Worm (Caenorhabditis elegans) whole organism, young adult: ENCODE data around the gene Y39A1A.17.
A peak's percentile ranks its signal among the peaks of the same experiment; 100 is the strongest.

Experiments
- F23B12.7 ChIP-seq: sonication (generic microtip); optimal IDR thresholded peaks from 2 replicates; lab custom pipeline; 2017; ENCODE audit warnings: missing genetic modification characterization, mild to moderate bottlenecking, missing compliant biosample characterization, antibody characterized with exemption, moderate library complexity; ENCODE audit not compliant: insufficient read depth
- F57A8.1 ChIP-seq: fragments of 200-800 bp; sonication (Bioruptor generic); optimal IDR thresholded peaks from 2 replicates; lab custom pipeline; 2018; ENCODE audit warnings: mild to moderate bottlenecking, missing genetic modification characterization, moderate library complexity, missing compliant biosample characterization
- F57C9.4 ChIP-seq: sonication (generic microtip); optimal IDR thresholded peaks from 2 replicates; lab custom pipeline; 2017; ENCODE audit warnings: mild to moderate bottlenecking, missing genetic modification characterization, missing compliant biosample characterization
- K12H6.12 ChIP-seq: fragments of 200-800 bp; sonication (Bioruptor generic); optimal IDR thresholded peaks from 2 replicates; lab custom pipeline; 2018; ENCODE audit warnings: mild to moderate bottlenecking, missing genetic modification characterization, missing compliant biosample characterization
- Y56A3A.18 ChIP-seq: fragments of 200-800 bp; sonication (Bioruptor generic); IDR thresholded peaks from 2 replicates; pipeline ENCODE4 v1.3.6; 2022; ENCODE audit warnings: missing genetic modification reagents, missing genetic modification characterization, missing compliant biosample characterization
- Y79H2A.3 ChIP-seq: fragments of 200-800 bp; sonication (Bioruptor generic); conservative IDR thresholded peaks from 2 replicates; pipeline ENCODE4 v1.3.6; 2022; ENCODE audit warnings: missing genetic modification reagents, missing genetic modification characterization, missing compliant biosample characterization
- ZK185.1 ChIP-seq: sonication (generic microtip); optimal IDR thresholded peaks from 2 replicates; lab custom pipeline; 2016; ENCODE audit warnings: mild to moderate bottlenecking, missing genetic modification characterization, missing compliant biosample characterization; ENCODE audit not compliant: poor library complexity, severe bottlenecking
- ama-1 ChIP-seq, 3 experiments: fragments of 150-350 bp in 1 of 3; sonication (generic microtip) in 2 of 3; optimal IDR thresholded peaks; 2 replicates each; lab custom pipeline; 2014 to 2018; ENCODE audit warnings: missing biosample characterization in 2 of 3, missing genetic modification characterization in 2 of 3, missing genetic modification reagents in 2 of 3
- atf-7 ChIP-seq: sonication (generic microtip); optimal IDR thresholded peaks from 2 replicates; lab custom pipeline; 2017; ENCODE audit warnings: mild to moderate bottlenecking, missing genetic modification characterization, missing compliant biosample characterization
- attf-3 ChIP-seq: fragments of 200-800 bp; sonication (Bioruptor generic); conservative IDR thresholded peaks from 2 replicates; pipeline ENCODE4 v1.3.6; 2022; ENCODE audit warnings: missing genetic modification reagents, missing genetic modification characterization, missing compliant biosample characterization
- ccch-3 ChIP-seq: fragments of 200-800 bp; sonication (Bioruptor generic); optimal IDR thresholded peaks from 2 replicates; lab custom pipeline; 2018; ENCODE audit warnings: mild to moderate bottlenecking, missing genetic modification characterization, missing compliant biosample characterization
- cebp-2 ChIP-seq: fragments of 200-800 bp; sonication (Bioruptor generic); IDR thresholded peaks from 2 replicates; pipeline ENCODE4 v1.3.6; 2022; ENCODE audit warnings: missing genetic modification characterization, missing compliant biosample characterization
- ceh-100 ChIP-seq: fragments of 200-800 bp; sonication (Bioruptor generic); IDR thresholded peaks from 2 replicates; pipeline ENCODE4 v1.3.6; 2022; ENCODE audit warnings: missing genetic modification reagents, missing genetic modification characterization, missing compliant biosample characterization
- ceh-27 ChIP-seq: fragments of 200-800 bp; sonication (Bioruptor generic); optimal IDR thresholded peaks from 2 replicates; lab custom pipeline; 2018; ENCODE audit warnings: mild to moderate bottlenecking, missing genetic modification characterization, moderate library complexity, missing compliant biosample characterization
- ceh-40 ChIP-seq: fragments of 200-800 bp; sonication (Bioruptor generic); IDR thresholded peaks from 2 replicates; pipeline ENCODE4 v1.3.6; 2022; ENCODE audit warnings: missing genetic modification characterization, missing compliant biosample characterization
- ceh-58 ChIP-seq: fragments of 200-800 bp; sonication (Bioruptor generic); IDR thresholded peaks from 2 replicates; pipeline ENCODE4 v1.3.6; 2022; ENCODE audit warnings: missing genetic modification characterization, missing compliant biosample characterization
- ceh-79 ChIP-seq: sonication (generic microtip); optimal IDR thresholded peaks from 2 replicates; lab custom pipeline; 2017; ENCODE audit warnings: mild to moderate bottlenecking, missing genetic modification characterization, missing compliant biosample characterization
- ceh-91 ChIP-seq: fragments of 200-800 bp; sonication (Bioruptor generic); IDR thresholded peaks from 2 replicates; pipeline ENCODE4 v1.3.6; 2022; ENCODE audit warnings: missing genetic modification reagents, missing genetic modification characterization, missing compliant biosample characterization
- die-1 ChIP-seq: sonication (generic microtip); optimal IDR thresholded peaks from 2 replicates; lab custom pipeline; 2016; ENCODE audit warnings: missing genotype, mild to moderate bottlenecking, missing genetic modification characterization, missing compliant biosample characterization
- egl-18 ChIP-seq: fragments of 200-800 bp; sonication (Bioruptor generic); IDR thresholded peaks from 2 replicates; pipeline ENCODE4 v1.3.6; 2022; ENCODE audit warnings: missing genetic modification reagents, missing genetic modification characterization, missing compliant biosample characterization
- egl-44 ChIP-seq: fragments of 200-800 bp; sonication (Bioruptor generic); IDR thresholded peaks from 2 replicates; pipeline ENCODE4 v1.3.6; 2022; ENCODE audit warnings: missing genetic modification reagents, missing genetic modification characterization, missing compliant biosample characterization
- egrh-3 ChIP-seq: fragments of 200-800 bp; sonication (Bioruptor generic); IDR thresholded peaks from 2 replicates; pipeline ENCODE4 v1.3.6; 2022; ENCODE audit warnings: missing genetic modification reagents, missing genetic modification characterization, missing compliant biosample characterization
- ekl-4 ChIP-seq: fragments of 200-800 bp; sonication (Bioruptor generic); IDR thresholded peaks from 2 replicates; pipeline ENCODE4 v1.3.6; 2022; ENCODE audit warnings: missing genetic modification reagents, missing genetic modification characterization, missing compliant biosample characterization
- ets-4 ChIP-seq: fragments of 200-800 bp; sonication (Bioruptor generic); optimal IDR thresholded peaks from 2 replicates; lab custom pipeline; 2018; ENCODE audit warnings: mild to moderate bottlenecking, missing genetic modification characterization, missing compliant biosample characterization
- hlh-26 ChIP-seq: fragments of 200-800 bp; sonication (Bioruptor generic); conservative IDR thresholded peaks from 2 replicates; pipeline ENCODE4 v1.3.6; 2022; ENCODE audit warnings: missing genetic modification reagents, missing genetic modification characterization, missing compliant biosample characterization
- hmg-20 ChIP-seq: fragments of 200-800 bp; sonication (Bioruptor generic); IDR thresholded peaks from 2 replicates; pipeline ENCODE4 v1.3.6; 2022; ENCODE audit warnings: missing genetic modification reagents, missing genetic modification characterization, missing compliant biosample characterization
- hsf-1 ChIP-seq: fragments of 200-800 bp; sonication (Bioruptor generic); IDR thresholded peaks from 2 replicates; pipeline ENCODE4 v1.3.6; 2022; ENCODE audit warnings: missing genetic modification reagents, missing genetic modification characterization, missing compliant biosample characterization
- let-607 ChIP-seq, 2 experiments: fragments of 200-800 bp in 1 of 2; sonication (Bioruptor generic) in 1 of 2; sonication (generic microtip) in 1 of 2; optimal IDR thresholded peaks; 2 replicates each; lab custom pipeline; 2016 to 2018; ENCODE audit warnings: mild to moderate bottlenecking in 2 of 2, missing compliant biosample characterization in 2 of 2, missing genetic modification characterization in 2 of 2, moderate library complexity in 2 of 2, missing genotype in 1 of 2
- lir-1 ChIP-seq: fragments of 200-800 bp; sonication (Bioruptor generic); conservative IDR thresholded peaks from 2 replicates; pipeline ENCODE4 v1.3.6; 2022; ENCODE audit warnings: missing genetic modification reagents, missing genetic modification characterization, missing compliant biosample characterization
- lsy-27 ChIP-seq: sonication (generic microtip); optimal IDR thresholded peaks from 2 replicates; lab custom pipeline; 2017; ENCODE audit warnings: missing genetic modification characterization, mild to moderate bottlenecking, missing compliant biosample characterization, antibody characterized with exemption, missing genotype, borderline replicate concordance; ENCODE audit not compliant: insufficient read depth
- mcd-1 ChIP-seq: fragments of 200-800 bp; sonication (Bioruptor generic); IDR thresholded peaks from 2 replicates; pipeline ENCODE4 v1.3.6; 2022; ENCODE audit warnings: missing genetic modification reagents, missing genetic modification characterization, missing compliant biosample characterization
- nfya-1 ChIP-seq: sonication (generic microtip); optimal IDR thresholded peaks from 2 replicates; lab custom pipeline; 2017; ENCODE audit warnings: antibody characterized with exemption, missing compliant biosample characterization, missing genetic modification characterization, borderline replicate concordance; ENCODE audit not compliant: insufficient read depth
- nhr-27 ChIP-seq: fragments of 200-800 bp; sonication (Bioruptor generic); optimal IDR thresholded peaks from 2 replicates; lab custom pipeline; 2018; ENCODE audit warnings: mild to moderate bottlenecking, missing genetic modification characterization, moderate library complexity, missing compliant biosample characterization
- nhr-80 ChIP-seq: sonication (generic microtip); optimal IDR thresholded peaks from 2 replicates; lab custom pipeline; 2016; ENCODE audit warnings: missing genetic modification characterization, missing compliant biosample characterization
- pha-4 ChIP-seq: fragments of 150-350 bp; sonication (generic microtip); optimal IDR thresholded peaks from 2 replicates; lab custom pipeline; 2014; ENCODE audit warnings: missing biosample characterization, missing genetic modification reagents, missing genetic modification characterization
- rec-8 ChIP-seq, 2 experiments: sonication (generic microtip); optimal IDR thresholded peaks; 2 replicates each; lab custom pipeline; 2016; ENCODE audit warnings: mild to moderate bottlenecking in 2 of 2, missing genetic modification characterization in 2 of 2, missing genetic modification reagents in 2 of 2, missing genotype in 2 of 2, missing biosample characterization in 1 of 2, missing compliant biosample characterization in 1 of 2, moderate library complexity in 1 of 2
- sdz-38 ChIP-seq: sonication (generic microtip); optimal IDR thresholded peaks from 2 replicates; lab custom pipeline; 2016; ENCODE audit warnings: missing genotype, missing genetic modification characterization, missing compliant biosample characterization
- sea-2 ChIP-seq: fragments of 200-800 bp; sonication (Bioruptor generic); IDR thresholded peaks from 2 replicates; pipeline ENCODE4 v1.3.6; 2022; ENCODE audit warnings: missing genetic modification characterization, missing compliant biosample characterization
- snpc-3.4 ChIP-seq: sonication (generic microtip); optimal IDR thresholded peaks from 2 replicates; lab custom pipeline; 2017; ENCODE audit warnings: missing genetic modification characterization, mild to moderate bottlenecking, missing compliant biosample characterization, antibody characterized with exemption, moderate library complexity, missing genotype, missing genetic modification reagents
- snpc-4 ChIP-seq, 5 experiments: fragments of 150-350 bp in 1 of 5; sonication (generic microtip) in 4 of 5; optimal IDR thresholded peaks; 2 replicates each; lab custom pipeline; 2014 to 2018; ENCODE audit warnings: missing genetic modification characterization in 5 of 5, missing biosample characterization in 3 of 5, antibody characterized with exemption in 2 of 5, mild to moderate bottlenecking in 2 of 5, missing compliant biosample characterization in 2 of 5, missing genotype in 2 of 5, moderate library complexity in 2 of 5, missing genetic modification reagents in 1 of 5
- somi-1 ChIP-seq: fragments of 200-800 bp; sonication (Bioruptor generic); optimal IDR thresholded peaks from 2 replicates; lab custom pipeline; 2018; ENCODE audit warnings: mild to moderate bottlenecking, missing genetic modification characterization, missing compliant biosample characterization
- sptf-2 ChIP-seq: fragments of 200-800 bp; sonication (Bioruptor generic); optimal IDR thresholded peaks from 2 replicates; lab custom pipeline; 2018; ENCODE audit warnings: mild to moderate bottlenecking, missing genetic modification characterization, missing compliant biosample characterization
- tbx-9 ChIP-seq: sonication (generic microtip); optimal IDR thresholded peaks from 2 replicates; lab custom pipeline; 2016; ENCODE audit warnings: borderline replicate concordance, missing genetic modification characterization, inconsistent platforms, missing compliant biosample characterization
- ztf-18 ChIP-seq: sonication (generic microtip); optimal IDR thresholded peaks from 2 replicates; lab custom pipeline; 2016; ENCODE audit warnings: missing genotype, mild to moderate bottlenecking, missing genetic modification characterization, missing compliant biosample characterization
- ztf-22 ChIP-seq: fragments of 200-800 bp; sonication (Bioruptor generic); optimal IDR thresholded peaks from 2 replicates; lab custom pipeline; 2018; ENCODE audit warnings: mild to moderate bottlenecking, missing genetic modification characterization, moderate library complexity, missing compliant biosample characterization
- ztf-26 ChIP-seq: sonication (generic microtip); optimal IDR thresholded peaks from 2 replicates; lab custom pipeline; 2017; ENCODE audit warnings: missing genetic modification characterization, missing compliant biosample characterization

Y39A1A.17 gene

ce11 chrIII:10717479-10717878 lies 26.6 kb upstream of the Y39A1A.17 start (continued):
- TF ChIP-seq die-1 (tag; lab: Kevin White, UChicago) = peak; percentile 45
- no peak for TF ChIP-seq egl-44 (GFP tag; lab: Robert Waterston, UW)
- TF ChIP-seq let-607 (tag; optimal IDR thresholded peaks at IDR 0.05; lab: Kevin White, UChicago) = peak in 1 of 2 experiments; percentile 6
- no peak for TF ChIP-seq K12H6.12
- no peak for TF ChIP-seq sdz-38 (tag; lab: Kevin White, UChicago)
- TF ChIP-seq cebp-2 = no peak
- no peak for TF ChIP-seq ceh-91
- TF ChIP-seq ztf-26 (tag; lab: Kevin White, UChicago) = peak; percentile 65
- peak; percentile 96 for TF ChIP-seq atf-7 (tag; lab: Kevin White, UChicago)
- TF ChIP-seq ZK185.1 (tag; lab: Kevin White, UChicago) = peak; percentile 69
- TF ChIP-seq hsf-1 = no peak
- TF ChIP-seq ceh-27 (GFP tag; lab: Kevin White, UChicago) = peak; percentile 32
- no peak for TF ChIP-seq tbx-9 (tag; lab: Kevin White, UChicago)
- no peak for TF ChIP-seq sptf-2 (GFP tag; lab: Kevin White, UChicago)
- TF ChIP-seq ekl-4 (GFP tag; lab: Robert Waterston, UW) = no peak
- TF ChIP-seq attf-3 (GFP tag; lab: Robert Waterston, UW) = no peak
- no peak for TF ChIP-seq ceh-79
- TF ChIP-seq egl-18 = no peak
- no peak for TF ChIP-seq Y79H2A.3 (GFP tag; lab: Robert Waterston, UW)
- TF ChIP-seq rec-8 (tag; optimal IDR thresholded peaks at IDR 0.05; lab: Kevin White, UChicago) = no peak
- peak; percentile 2 for TF ChIP-seq F23B12.7 (tag; lab: Kevin White, UChicago)
- TF ChIP-seq sea-2 (GFP tag; lab: Robert Waterston, UW) = no peak
- TF ChIP-seq ceh-100 (GFP tag; lab: Robert Waterston, UW) = no peak
- no peak for TF ChIP-seq pha-4 (tag; lab: Kevin White, UChicago)
- peak; percentile 3 for TF ChIP-seq ztf-18 (tag; lab: Kevin White, UChicago)
- TF ChIP-seq ets-4 (GFP tag; lab: Kevin White, UChicago) = no peak
- TF ChIP-seq snpc-3.4 (tag; lab: Kevin White, UChicago) = no peak
- TF ChIP-seq somi-1 = peak; percentile 89
- no peak for TF ChIP-seq nfya-1 (tag; lab: Kevin White, UChicago)
- no peak for TF ChIP-seq Y56A3A.18 (GFP tag; lab: Robert Waterston, UW)
- no peak for TF ChIP-seq lsy-27 (tag; lab: Kevin White, UChicago)
- peak; percentile 6; the same call in 1 of the 2 replicates for TF ChIP-seq mcd-1 (GFP tag; lab: Robert Waterston, UW)
- no peak for TF ChIP-seq ztf-22 (GFP tag; lab: Kevin White, UChicago)
- no peak for TF ChIP-seq ccch-3 (GFP tag; lab: Kevin White, UChicago)
- no peak for TF ChIP-seq F57A8.1 (GFP tag; lab: Kevin White, UChicago)
- TF ChIP-seq snpc-4 (GFP tag; optimal IDR thresholded peaks at IDR 0.05; lab: Kevin White, UChicago) = no peak
- TF ChIP-seq snpc-4 (tag; optimal IDR thresholded peaks at IDR 0.05; lab: Kevin White, UChicago) = peak in 2 of 4 experiments; percentile 4 to 19
- TF ChIP-seq egrh-3 = no peak
- TF ChIP-seq hlh-26 = no peak
- peak; percentile 89 for TF ChIP-seq nhr-80 (tag; lab: Kevin White, UChicago)
- no peak; the same call in 1 of the 2 replicates for TF ChIP-seq lir-1 (GFP tag; lab: Robert Waterston, UW)
- no peak for TF ChIP-seq nhr-27 (tag; lab: Kevin White, UChicago)
- no peak for TF ChIP-seq F57C9.4
- TF ChIP-seq ceh-40 (GFP tag; lab: Robert Waterston, UW) = 0 out of 2 replicates have a peak, but pooled peaks have one; percentile 37
- peak; percentile 75 for TF ChIP-seq ama-1 (optimal IDR thresholded peaks at IDR 0.05; lab: Kevin White, UChicago)
- no peak for TF ChIP-seq ama-1 (GFP tag; optimal IDR thresholded peaks at IDR 0.05; lab: Kevin White, UChicago)
- no peak for TF ChIP-seq hmg-20 (GFP tag; lab: Robert Waterston, UW)
- TF ChIP-seq ceh-58 (GFP tag; lab: Robert Waterston, UW) = no peak
